Fruit fly (Drosophila melanogaster) whole organism, embryonic: ENCODE data around the gene CG15023.

Source experiments
- CG10565 ChIP-seq: fragments of 200-800 bp; sonication (Bioruptor generic); optimal IDR thresholded peaks from 3 replicates; lab custom pipeline; 2016; ENCODE audit warnings: missing biosample characterization, mild to moderate bottlenecking, missing genetic modification characterization
- CG11695 ChIP-seq: fragments of 200-800 bp; sonication (Bioruptor generic); IDR thresholded peaks from 3 replicates; pipeline ENCODE4 v1.3.6; 2022; ENCODE audit warnings: missing biosample characterization, missing genetic modification characterization
- CG1529 ChIP-seq: fragments of 200-800 bp; sonication (Bioruptor generic); optimal IDR thresholded peaks from 3 replicates; lab custom pipeline; 2018; ENCODE audit warnings: missing biosample characterization, missing genetic modification characterization
- CG1647 ChIP-seq: fragments of 200-800 bp; sonication (Bioruptor generic); optimal IDR thresholded peaks from 3 replicates; lab custom pipeline; 2016; ENCODE audit warnings: missing biosample characterization, missing genetic modification characterization
- CG17186 ChIP-seq: fragments of 200-800 bp; sonication (Bioruptor generic); optimal IDR thresholded peaks from 3 replicates; lab custom pipeline; 2017; ENCODE audit warnings: missing biosample characterization, missing genetic modification reagents, missing genetic modification characterization
- CG18262 ChIP-seq: fragments of 200-800 bp; optimal IDR thresholded peaks from 3 replicates; lab custom pipeline; 2019; ENCODE audit warnings: missing biosample characterization, mild to moderate bottlenecking, missing genetic modification characterization, moderate library complexity
- CG2199 ChIP-seq: fragments of 200-800 bp; sonication (Bioruptor generic); IDR thresholded peaks from 3 replicates; pipeline ENCODE4 v1.3.6; 2022; ENCODE audit warnings: missing biosample characterization, missing genetic modification characterization
- CG33213 ChIP-seq: fragments of 200-800 bp; sonication (Bioruptor generic); optimal IDR thresholded peaks from 3 replicates; lab custom pipeline; 2016; ENCODE audit warnings: missing biosample characterization, missing genetic modification characterization
- CG4360 ChIP-seq: fragments of 200-800 bp; sonication (Bioruptor generic); IDR thresholded peaks from 2 replicates; pipeline ENCODE4 v1.3.6; 2022; ENCODE audit warnings: missing biosample characterization, missing genetic modification characterization
- CG43689 ChIP-seq: fragments of 200-800 bp; sonication (Bioruptor generic); IDR thresholded peaks from 2 replicates; pipeline ENCODE4 v1.3.6; 2022; ENCODE audit warnings: missing biosample characterization, missing genetic modification characterization
- CG7963 ChIP-seq: fragments of 200-800 bp; sonication (Bioruptor generic); IDR thresholded peaks from 3 replicates; pipeline ENCODE4 v1.3.6; 2022; ENCODE audit warnings: missing biosample characterization, missing genetic modification characterization; ENCODE audit not compliant: partially characterized antibody
- CG8765 ChIP-seq: fragments of 200-800 bp; sonication (Bioruptor generic); IDR thresholded peaks from 2 replicates; pipeline ENCODE4 v1.3.6; 2022; ENCODE audit warnings: missing biosample characterization, missing genetic modification characterization
- Dad ChIP-seq: fragments of 200-800 bp; sonication (Bioruptor generic); optimal IDR thresholded peaks from 3 replicates; lab custom pipeline; 2016; ENCODE audit warnings: missing biosample characterization, missing genetic modification characterization
- Deaf1 ChIP-seq: fragments of 200-800 bp; optimal IDR thresholded peaks from 3 replicates; lab custom pipeline; 2019; ENCODE audit warnings: missing biosample characterization, mild to moderate bottlenecking, missing genetic modification characterization, moderate library complexity
- Dip2 ChIP-seq: fragments of 200-800 bp; sonication (Bioruptor generic); IDR thresholded peaks from 2 replicates; pipeline ENCODE4 v1.3.6; 2022; ENCODE audit warnings: missing biosample characterization, missing genetic modification characterization
- Dip3 ChIP-seq: fragments of 200-800 bp; sonication (Bioruptor generic); optimal IDR thresholded peaks from 3 replicates; lab custom pipeline; 2016; ENCODE audit warnings: missing biosample characterization, missing genetic modification characterization
- Drgx ChIP-seq: fragments of 200-800 bp; sonication (Bioruptor generic); IDR thresholded peaks from 2 replicates; pipeline ENCODE4 v1.3.6; 2022; ENCODE audit warnings: missing biosample characterization, missing genetic modification characterization
- HHEX ChIP-seq: fragments of 200-800 bp; sonication (Bioruptor generic); optimal IDR thresholded peaks from 3 replicates; lab custom pipeline; 2017; ENCODE audit warnings: missing biosample characterization, mild to moderate bottlenecking, missing genetic modification characterization, missing genetic modification reagents
- HmgZ ChIP-seq: fragments of 200-800 bp; sonication (Bioruptor generic); optimal IDR thresholded peaks from 2 replicates; lab custom pipeline; 2018; ENCODE audit warnings: missing biosample characterization, mild to moderate bottlenecking, missing genetic modification characterization
- NK7.1 ChIP-seq: fragments of 200-800 bp; sonication (Bioruptor generic); optimal IDR thresholded peaks from 3 replicates; lab custom pipeline; 2016; ENCODE audit warnings: missing biosample characterization, missing genetic modification characterization
- Nf-YA ChIP-seq: fragments of 200-800 bp; sonication (Bioruptor generic); IDR thresholded peaks from 2 replicates; pipeline ENCODE4 v1.3.6; 2022; ENCODE audit warnings: missing biosample characterization, missing genetic modification characterization
- Poxn ChIP-seq: fragments of 200-800 bp; sonication (Bioruptor generic); IDR thresholded peaks from 2 replicates; pipeline ENCODE4 v1.3.6; 2022; ENCODE audit warnings: missing biosample characterization, missing genetic modification characterization
- Spps ChIP-seq: fragments of 200-800 bp; sonication (Bioruptor generic); optimal IDR thresholded peaks from 2 replicates; lab custom pipeline; 2018; ENCODE audit warnings: missing biosample characterization, mild to moderate bottlenecking, missing genetic modification characterization
- Tbp ChIP-seq: fragments of >200 bp; optimal IDR thresholded peaks from 2 replicates; lab custom pipeline; 2018; ENCODE audit warnings: missing biosample characterization, missing genetic modification characterization
- Trl ChIP-seq, 3 experiments: fragments of >200 bp in 2 of 3; fragments of 200-800 bp in 1 of 3; sonication (Bioruptor generic) in 1 of 3; optimal IDR thresholded peaks; 2 replicates in 1 of 3; 3 replicates in 2 of 3; lab custom pipeline; 2016 to 2017; ENCODE audit warnings: missing biosample characterization in 1 of 3, missing genetic modification characterization in 1 of 3
- YL-1 ChIP-seq: fragments of 200-800 bp; sonication (Bioruptor generic); optimal IDR thresholded peaks from 3 replicates; lab custom pipeline; 2017; ENCODE audit warnings: missing biosample characterization, mild to moderate bottlenecking, missing genetic modification characterization
- al ChIP-seq: fragments of 200-800 bp; sonication (Bioruptor generic); IDR thresholded peaks from 2 replicates; pipeline ENCODE4 v1.3.6; 2022; ENCODE audit warnings: missing biosample characterization, missing genetic modification characterization
- bbx ChIP-seq: fragments of 200-800 bp; sonication (Bioruptor generic); IDR thresholded peaks from 2 replicates; pipeline ENCODE4 v1.3.6; 2022; ENCODE audit warnings: missing biosample characterization, missing genetic modification characterization; ENCODE audit not compliant: partially characterized antibody
- bsh ChIP-seq, 2 experiments: fragments of 200-800 bp; sonication (Bioruptor generic); optimal IDR thresholded peaks; 2 replicates each; lab custom pipeline; 2017 to 2018; ENCODE audit warnings: mild to moderate bottlenecking in 2 of 2, missing biosample characterization in 2 of 2, missing genetic modification characterization in 2 of 2, moderate library complexity in 1 of 2
- crp ChIP-seq, 2 experiments: fragments of 200-800 bp; sonication (Bioruptor generic); optimal IDR thresholded peaks; 2 replicates in 1 of 2; 3 replicates in 1 of 2; lab custom pipeline; 2017; ENCODE audit warnings: missing biosample characterization in 2 of 2, missing genetic modification characterization in 2 of 2, mild to moderate bottlenecking in 1 of 2, moderate library complexity in 1 of 2
- da ChIP-seq: fragments of 200-800 bp; sonication (Bioruptor generic); optimal IDR thresholded peaks from 2 replicates; lab custom pipeline; 2016; ENCODE audit warnings: missing biosample characterization, missing genetic modification characterization
- gcm ChIP-seq: fragments of 200-800 bp; sonication (Bioruptor generic); optimal IDR thresholded peaks from 2 replicates; lab custom pipeline; 2019; ENCODE audit warnings: missing biosample characterization, mild to moderate bottlenecking, missing genetic modification characterization, moderate library complexity
- hb ChIP-seq: fragments of 200-800 bp; sonication (Bioruptor generic); IDR thresholded peaks from 3 replicates; pipeline ENCODE4 v1.3.6; 2022; ENCODE audit warnings: missing biosample characterization, missing genetic modification characterization; ENCODE audit not compliant: partially characterized antibody
- inv ChIP-seq: fragments of 200-800 bp; sonication (Bioruptor generic); IDR thresholded peaks from 2 replicates; pipeline ENCODE4 v1.3.6; 2022; ENCODE audit warnings: missing biosample characterization, missing genetic modification characterization; ENCODE audit not compliant: partially characterized antibody
- jumu ChIP-seq: fragments of 200-800 bp; sonication (Bioruptor generic); optimal IDR thresholded peaks from 3 replicates; lab custom pipeline; 2016; ENCODE audit warnings: missing biosample characterization, missing genetic modification characterization
- nom ChIP-seq: fragments of 200-800 bp; sonication (Bioruptor generic); optimal IDR thresholded peaks from 2 replicates; lab custom pipeline; 2017; ENCODE audit warnings: missing biosample characterization, missing genetic modification characterization, mild to moderate bottlenecking, moderate library complexity, missing genetic modification reagents
- oc ChIP-seq: fragments of 200-800 bp; sonication (Bioruptor generic); optimal IDR thresholded peaks from 2 replicates; lab custom pipeline; 2018; ENCODE audit warnings: missing biosample characterization, mild to moderate bottlenecking, missing genetic modification characterization, moderate library complexity
- p53 ChIP-seq: fragments of 200-800 bp; sonication (Bioruptor generic); optimal IDR thresholded peaks from 2 replicates; lab custom pipeline; 2016; ENCODE audit warnings: missing biosample characterization, missing genetic modification characterization
- pho ChIP-seq: fragments of 200-800 bp; sonication (Bioruptor generic); optimal IDR thresholded peaks from 2 replicates; lab custom pipeline; 2016; ENCODE audit warnings: missing biosample characterization, missing genetic modification characterization
- phol ChIP-seq: fragments of 200-800 bp; sonication (Bioruptor generic); optimal IDR thresholded peaks from 3 replicates; lab custom pipeline; 2018; ENCODE audit warnings: missing biosample characterization, mild to moderate bottlenecking, missing genetic modification characterization, moderate library complexity
- row ChIP-seq: fragments of 200-800 bp; sonication (Bioruptor generic); IDR thresholded peaks from 3 replicates; pipeline ENCODE4 v1.3.6; 2022; ENCODE audit warnings: missing biosample characterization, missing genetic modification characterization
- sisA ChIP-seq: fragments of 200-800 bp; sonication (Bioruptor generic); IDR thresholded peaks from 2 replicates; pipeline ENCODE4 v1.3.6; 2022; ENCODE audit warnings: missing biosample characterization, missing genetic modification characterization
- slou ChIP-seq: fragments of 200-800 bp; sonication (Bioruptor generic); optimal IDR thresholded peaks from 3 replicates; lab custom pipeline; 2016; ENCODE audit warnings: missing biosample characterization, missing genetic modification characterization
- ssp ChIP-seq: fragments of 200-800 bp; sonication (Bioruptor generic); IDR thresholded peaks from 2 replicates; pipeline ENCODE4 v1.3.6; 2022; ENCODE audit warnings: missing biosample characterization, missing genetic modification characterization
- tap ChIP-seq: fragments of 200-800 bp; optimal IDR thresholded peaks from 3 replicates; lab custom pipeline; 2019; ENCODE audit warnings: missing biosample characterization, mild to moderate bottlenecking, missing genetic modification characterization, moderate library complexity
- tll ChIP-seq, 2 experiments: fragments of 200-800 bp in 1 of 2; fragments of >200 bp in 1 of 2; sonication (Bioruptor generic) in 1 of 2; optimal IDR thresholded peaks; 2 replicates each; lab custom pipeline; 2017 to 2019; ENCODE audit warnings: missing biosample characterization in 2 of 2, missing genetic modification characterization in 2 of 2, mild to moderate bottlenecking in 1 of 2, moderate library complexity in 1 of 2
- trem ChIP-seq: fragments of 200-800 bp; optimal IDR thresholded peaks from 3 replicates; lab custom pipeline; 2019; ENCODE audit warnings: missing biosample characterization, mild to moderate bottlenecking, missing genetic modification characterization, moderate library complexity
- trh ChIP-seq: fragments of 200-800 bp; sonication (Bioruptor generic); optimal IDR thresholded peaks from 2 replicates; lab custom pipeline; 2016; ENCODE audit warnings: missing biosample characterization, missing genetic modification characterization
- tup ChIP-seq: fragments of 200-800 bp; sonication (Bioruptor generic); optimal IDR thresholded peaks from 2 replicates; lab custom pipeline; 2016; ENCODE audit warnings: missing biosample characterization, mild to moderate bottlenecking, missing genetic modification characterization, moderate library complexity
- unpg ChIP-seq: fragments of 200-800 bp; sonication (Bioruptor generic); optimal IDR thresholded peaks from 3 replicates; lab custom pipeline; 2018; ENCODE audit warnings: missing biosample characterization, mild to moderate bottlenecking, missing genetic modification characterization, moderate library complexity
- wek ChIP-seq: fragments of 200-800 bp; sonication (Bioruptor generic); optimal IDR thresholded peaks from 3 replicates; lab custom pipeline; 2018; ENCODE audit warnings: missing biosample characterization, mild to moderate bottlenecking, missing genetic modification characterization, moderate library complexity

The CG15023 gene

dm6 chr3L:4412974-4413373 lies 48.3 kb downstream of the CG15023 start (continued):
- no peak for TF ChIP-seq oc
- TF ChIP-seq ssp (GFP tag; lab: Robert Waterston, UW), result 0 out of 2 replicates have a peak, but pooled peaks have one; percentile 25
- TF ChIP-seq CG8765 (GFP tag; lab: Robert Waterston, UW), result no peak
- no peak for TF ChIP-seq CG33213 (GFP tag; lab: Kevin White, UChicago)
- peak; percentile 20 for TF ChIP-seq Dip3 (GFP tag; lab: Kevin White, UChicago)
- no peak for TF ChIP-seq NK7.1 (GFP tag; lab: Kevin White, UChicago)
- no peak for TF ChIP-seq tll (GFP tag; optimal IDR thresholded peaks at IDR 0.05; lab: Kevin White, UChicago)
- no peak for TF ChIP-seq Spps (tag; lab: Kevin White, UChicago)
- TF ChIP-seq HHEX, result no peak
- peak in 1 of 2 experiments; percentile 42 for TF ChIP-seq bsh (GFP tag; optimal IDR thresholded peaks at IDR 0.05; lab: Kevin White, UChicago)
- TF ChIP-seq phol (tag; lab: Kevin White, UChicago), result peak; percentile 14
- no peak for TF ChIP-seq tup
- TF ChIP-seq Tbp, result no peak
- TF ChIP-seq CG43689 (GFP tag; lab: Robert Waterston, UW), result no peak
- peak; percentile 10 for TF ChIP-seq tap (tag; lab: Kevin White, UChicago)
- TF ChIP-seq wek (GFP tag; lab: Kevin White, UChicago), result no peak
- no peak for TF ChIP-seq gcm (GFP tag; lab: Kevin White, UChicago)
- TF ChIP-seq YL-1 (GFP tag; lab: Kevin White, UChicago), result no peak
- TF ChIP-seq hb (GFP tag; lab: Robert Waterston, UW), result no peak
- peak; percentile 49 for TF ChIP-seq unpg
- no peak for TF ChIP-seq trem (tag; lab: Kevin White, UChicago)
- TF ChIP-seq CG10565, result no peak
- TF ChIP-seq bbx (GFP tag; lab: Robert Waterston, UW), result no peak
- TF ChIP-seq da (GFP tag; lab: Kevin White, UChicago), result no peak
- peak; percentile 79 for TF ChIP-seq row (GFP tag; lab: Robert Waterston, UW)
- TF ChIP-seq nom (GFP tag; lab: Kevin White, UChicago), result no peak
- no peak for TF ChIP-seq Nf-YA
- peak; percentile 46; the same call in 1 of the 2 replicates for TF ChIP-seq sisA
- TF ChIP-seq trh (GFP tag; lab: Kevin White, UChicago), result no peak
- no peak for TF ChIP-seq p53 (GFP tag; lab: Kevin White, UChicago)
- peak; percentile 54 for TF ChIP-seq Drgx (GFP tag; lab: Robert Waterston, UW)
- TF ChIP-seq Trl (optimal IDR thresholded peaks at IDR 0.05; lab: Kevin White, UChicago), result no peak
- no peak for TF ChIP-seq Trl (GFP tag; optimal IDR thresholded peaks at IDR 0.05; lab: Kevin White, UChicago)
- no peak for TF ChIP-seq Poxn (GFP tag; lab: Robert Waterston, UW)
- no peak for TF ChIP-seq CG4360 (GFP tag; lab: Robert Waterston, UW)
- peak; percentile 55 for TF ChIP-seq pho (GFP tag; lab: Kevin White, UChicago)
- no peak for TF ChIP-seq inv (GFP tag; lab: Robert Waterston, UW)
- peak; percentile 29; the same call in 2 of the 3 replicates for TF ChIP-seq CG11695
- peak; percentile 19 for TF ChIP-seq Dad
- no peak for TF ChIP-seq Dip2
- no peak for TF ChIP-seq CG7963 (GFP tag; lab: Robert Waterston, UW)
- no peak for TF ChIP-seq CG1647
- no peak for TF ChIP-seq jumu (GFP tag; lab: Kevin White, UChicago)
- TF ChIP-seq CG1529, result no peak
- peak; percentile 20 for TF ChIP-seq slou (GFP tag; lab: Kevin White, UChicago)
- TF ChIP-seq CG17186 (GFP tag; lab: Kevin White, UChicago), result no peak
- TF ChIP-seq CG18262 (tag; lab: Kevin White, UChicago), result no peak
- TF ChIP-seq crp (GFP tag; optimal IDR thresholded peaks at IDR 0.05; lab: Kevin White, UChicago), result no peak
- peak; percentile 77 for TF ChIP-seq al (GFP tag; lab: Robert Waterston, UW)
- TF ChIP-seq CG2199 (GFP tag; lab: Robert Waterston, UW), result 0 out of 3 replicates have a peak, but pooled peaks have one; percentile 47
- no peak for TF ChIP-seq Deaf1
- no peak for TF ChIP-seq HmgZ (tag; lab: Kevin White, UChicago)
